Worm (Caenorhabditis elegans) whole organism, L2 larva: ENCODE measurements around the gene lron-15.

Experiments
- C34F6.9 ChIP-seq: fragments of 150-350 bp; optimal IDR thresholded peaks from 2 replicates; lab custom pipeline; 2014; ENCODE audit warnings: missing biosample characterization, missing genetic modification characterization
- F13H6.1 ChIP-seq: sonication (generic microtip); optimal IDR thresholded peaks from 2 replicates; lab custom pipeline; 2016; ENCODE audit warnings: missing genetic modification characterization, missing compliant biosample characterization
- R02D3.7 ChIP-seq: fragments of 150-350 bp; optimal IDR thresholded peaks from 2 replicates; lab custom pipeline; 2014; ENCODE audit warnings: missing biosample characterization, missing genetic modification characterization
- ZK546.5 ChIP-seq: sonication (generic microtip); optimal IDR thresholded peaks from 2 replicates; lab custom pipeline; 2017; ENCODE audit warnings: missing biosample characterization, missing genetic modification characterization
- alr-1 ChIP-seq: fragments of 150-350 bp; optimal IDR thresholded peaks from 2 replicates; lab custom pipeline; 2014; ENCODE audit warnings: missing biosample characterization, missing genetic modification characterization
- aly-2 ChIP-seq: fragments of 150-350 bp; optimal IDR thresholded peaks from 2 replicates; lab custom pipeline; 2014; ENCODE audit warnings: missing biosample characterization, missing genetic modification characterization
- ama-1 ChIP-seq: fragments of 150-350 bp; optimal IDR thresholded peaks from 2 replicates; lab custom pipeline; 2018; ENCODE audit warnings: inconsistent platforms
- blmp-1 ChIP-seq: sonication (generic microtip); optimal IDR thresholded peaks from 2 replicates; lab custom pipeline; 2017; ENCODE audit warnings: missing genetic modification characterization, mild to moderate bottlenecking, missing compliant biosample characterization, antibody characterized with exemption, moderate library complexity; ENCODE audit not compliant: insufficient read depth
- ceh-16 ChIP-seq: fragments of 150-350 bp; optimal IDR thresholded peaks from 2 replicates; lab custom pipeline; 2014; ENCODE audit warnings: missing biosample characterization, missing genetic modification characterization
- crh-2 ChIP-seq: sonication (generic microtip); optimal IDR thresholded peaks from 2 replicates; lab custom pipeline; 2017; ENCODE audit warnings: missing biosample characterization, missing genetic modification characterization
- egl-27 ChIP-seq: sonication (generic microtip); optimal IDR thresholded peaks from 3 replicates; lab custom pipeline; 2017; ENCODE audit warnings: missing biosample characterization, missing genetic modification reagents, missing genetic modification characterization
- elt-1 ChIP-seq: fragments of 150-350 bp; optimal IDR thresholded peaks from 2 replicates; lab custom pipeline; 2014; ENCODE audit warnings: missing biosample characterization, missing genetic modification characterization
- elt-3 ChIP-seq: sonication (generic microtip); optimal IDR thresholded peaks from 2 replicates; lab custom pipeline; 2017; ENCODE audit warnings: missing biosample characterization, missing genetic modification characterization
- fos-1 ChIP-seq: fragments of 150-350 bp; optimal IDR thresholded peaks from 2 replicates; lab custom pipeline; 2014; ENCODE audit warnings: missing biosample characterization, missing genetic modification characterization
- lin-39 ChIP-seq: fragments of 150-350 bp; optimal IDR thresholded peaks from 2 replicates; lab custom pipeline; 2014; ENCODE audit warnings: missing biosample characterization, missing genetic modification reagents, missing genetic modification characterization
- lsy-2 ChIP-seq, 2 experiments: fragments of 150-350 bp in 1 of 2; sonication (generic microtip) in 1 of 2; optimal IDR thresholded peaks; 2 replicates each; lab custom pipeline; 2014 to 2017; ENCODE audit warnings: missing biosample characterization in 2 of 2, missing genetic modification characterization in 2 of 2
- mbf-1 ChIP-seq: sonication (generic microtip); optimal IDR thresholded peaks from 2 replicates; lab custom pipeline; 2017; ENCODE audit warnings: missing biosample characterization, missing genetic modification characterization
- mdl-1 ChIP-seq, 2 experiments: fragments of 150-350 bp in 1 of 2; sonication (generic microtip) in 1 of 2; optimal IDR thresholded peaks; 2 replicates each; lab custom pipeline; 2017; ENCODE audit warnings: missing biosample characterization in 2 of 2, missing genetic modification characterization in 2 of 2
- nhr-11 ChIP-seq: fragments of 150-350 bp; optimal IDR thresholded peaks from 2 replicates; lab custom pipeline; 2014; ENCODE audit warnings: missing biosample characterization, missing genetic modification characterization
- nhr-12 ChIP-seq: fragments of 150-350 bp; optimal IDR thresholded peaks from 2 replicates; lab custom pipeline; 2014; ENCODE audit warnings: missing biosample characterization, missing genetic modification characterization
- nhr-129 ChIP-seq: fragments of 150-350 bp; optimal IDR thresholded peaks from 2 replicates; lab custom pipeline; 2014; ENCODE audit warnings: missing biosample characterization, missing genetic modification characterization
- nhr-23 ChIP-seq: fragments of 150-350 bp; optimal IDR thresholded peaks from 2 replicates; lab custom pipeline; 2014; ENCODE audit warnings: missing biosample characterization, missing genetic modification reagents, missing genetic modification characterization
- nhr-237 ChIP-seq: fragments of 150-350 bp; optimal IDR thresholded peaks from 2 replicates; lab custom pipeline; 2014; ENCODE audit warnings: missing biosample characterization, missing genetic modification characterization
- nhr-25 ChIP-seq: fragments of 150-350 bp; sonication (generic microtip); optimal IDR thresholded peaks from 3 replicates; lab custom pipeline; 2014; ENCODE audit warnings: missing biosample characterization, missing genetic modification characterization
- nhr-77 ChIP-seq: fragments of 150-350 bp; optimal IDR thresholded peaks from 2 replicates; lab custom pipeline; 2014; ENCODE audit warnings: missing biosample characterization, missing genetic modification characterization
- peb-1 ChIP-seq: fragments of 150-350 bp; optimal IDR thresholded peaks from 2 replicates; lab custom pipeline; 2014; ENCODE audit warnings: missing biosample characterization, missing genetic modification characterization
- skn-1 ChIP-seq: sonication (generic microtip); optimal IDR thresholded peaks from 2 replicates; lab custom pipeline; 2017; ENCODE audit warnings: missing biosample characterization, missing genetic modification characterization
- sma-3 ChIP-seq: sonication (generic microtip); optimal IDR thresholded peaks from 2 replicates; lab custom pipeline; 2016; ENCODE audit warnings: missing genetic modification reagents, missing genetic modification characterization, missing compliant biosample characterization
- sma-9 ChIP-seq, 2 experiments: fragments of 150-350 bp in 1 of 2; sonication (generic microtip) in 1 of 2; optimal IDR thresholded peaks; 2 replicates each; lab custom pipeline; 2014 to 2016; ENCODE audit warnings: missing genetic modification characterization in 2 of 2, mild to moderate bottlenecking in 1 of 2, missing biosample characterization in 1 of 2, missing compliant biosample characterization in 1 of 2, missing genetic modification reagents in 1 of 2, moderate library complexity in 1 of 2
- snpc-4 ChIP-seq: fragments of 150-350 bp; optimal IDR thresholded peaks from 2 replicates; lab custom pipeline; 2014; ENCODE audit warnings: missing biosample characterization, missing genetic modification characterization
- unc-62 ChIP-seq: fragments of 150-350 bp; optimal IDR thresholded peaks from 2 replicates; lab custom pipeline; 2014; ENCODE audit warnings: missing biosample characterization, missing genetic modification reagents, missing genetic modification characterization
- zag-1 ChIP-seq: fragments of 150-350 bp; optimal IDR thresholded peaks from 2 replicates; lab custom pipeline; 2014; ENCODE audit warnings: missing biosample characterization, missing genetic modification characterization
- ztf-1 ChIP-seq: fragments of 200-800 bp; sonication (Bioruptor generic); conservative IDR thresholded peaks from 2 replicates; pipeline ENCODE4 v1.3.6; 2022; ENCODE audit warnings: missing genetic modification characterization, missing compliant biosample characterization
- ztf-11 ChIP-seq: sonication (generic microtip); optimal IDR thresholded peaks from 2 replicates; lab custom pipeline; 2017; ENCODE audit warnings: missing biosample characterization, missing genetic modification characterization
- ztf-4 ChIP-seq: fragments of 150-350 bp; optimal IDR thresholded peaks from 2 replicates; lab custom pipeline; 2014; ENCODE audit warnings: missing biosample characterization, missing genetic modification characterization

Gene lron-15

ce11 chrII:6588605-6589292 lies 44.1 kb upstream of the lron-15 start, which contains the start of gene icd-1 (continued):
- peak; percentile 83 for TF ChIP-seq ceh-16 (tag; lab: Kevin White, UChicago)
- peak; percentile 68 for TF ChIP-seq lin-39 (tag; lab: Kevin White, UChicago)
- TF ChIP-seq skn-1 (tag; lab: Kevin White, UChicago) = peak; percentile 67

- TF ChIP-seq ztf-1 (no peak), nhr-129 (tag; lab: Kevin White, UChicago) (no peak), ama-1 (lab: Kevin White, UChicago) (peak; percentile 40), mdl-1 (tag; optimal IDR thresholded peaks at IDR 0.05; lab: Kevin White, UChicago) (no peak), sma-9 (GFP tag; optimal IDR thresholded peaks at IDR 0.05; lab: Kevin White, UChicago) (peak; percentile 27), sma-9 (tag; optimal IDR thresholded peaks at IDR 0.05; lab: Kevin White, UChicago) (no peak), ZK546.5 (tag; lab: Kevin White, UChicago) (no peak), lsy-2 (tag; optimal IDR thresholded peaks at IDR 0.05; lab: Kevin White, UChicago) (peak; percentile 25 to 50), crh-2 (tag; lab: Kevin White, UChicago) (peak; percentile 51), C34F6.9 (tag; lab: Kevin White, UChicago) (no peak), nhr-237 (tag; lab: Kevin White, UChicago) (no peak), ztf-4 (tag; lab: Kevin White, UChicago) (peak; percentile 69), elt-1 (no peak), skn-1 (tag; lab: Kevin White, UChicago) (no peak), elt-3 (tag; lab: Kevin White, UChicago) (no peak), ztf-11 (tag; lab: Kevin White, UChicago) (no peak), aly-2 (tag; lab: Kevin White, UChicago) (no peak), sma-3 (peak; percentile 33), nhr-77 (tag; lab: Kevin White, UChicago) (no peak), egl-27 (tag; lab: Kevin White, UChicago) (no peak), blmp-1 (tag; lab: Kevin White, UChicago) (no peak), ceh-16 (tag; lab: Kevin White, UChicago) (no peak), R02D3.7 (tag; lab: Kevin White, UChicago) (no peak)
Measured at ce11 chrII:6587264-6587870, 42.7 kb upstream of the lron-15 start, which contains the start of gene C56C10.7. TSS of gene C56C10.7 (minus strand) at chrII:6587575.

DNA sequence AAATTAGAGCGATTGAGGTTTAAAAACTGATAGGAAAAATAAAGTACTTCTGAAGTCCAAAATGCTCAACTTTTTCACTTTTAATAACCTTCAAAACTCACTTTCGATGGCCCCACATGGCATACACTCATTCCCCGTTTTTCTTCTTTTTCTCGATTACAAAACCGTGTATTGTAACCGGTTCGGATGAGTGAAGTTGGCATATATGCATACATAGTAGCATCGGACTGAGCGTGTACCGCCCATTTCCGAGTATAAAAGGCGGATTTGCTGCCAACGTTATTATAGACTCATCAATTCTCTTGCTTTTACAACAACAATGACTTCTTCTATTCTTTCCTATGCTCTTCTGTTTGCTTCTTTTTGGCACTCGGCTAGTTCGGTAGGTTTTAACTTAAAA lies 38.1 kb upstream of the lron-15 start, which contains the start of gene C56C10.4:
Gene C56C10.4, plus strand, starts transcription at position 301 of the 400 bp plus-strand sequence.
- TF ChIP-seq F13H6.1 (tag; lab: Kevin White, UChicago) = no peak
- TF ChIP-seq, all 48 proteins: peak for 0

ce11 chrII:6581236-6581635 lies 36.5 kb upstream of the lron-15 start, which contains the start of gene C56C10.6:
TSS of gene C56C10.6 (minus strand) at chrII:6581336.
- TF ChIP-seq nhr-12 (no peak), peb-1 (tag; lab: Kevin White, UChicago) (no peak), nhr-25 (no peak), ama-1 (lab: Kevin White, UChicago) (no peak), lsy-2 (tag; optimal IDR thresholded peaks at IDR 0.05; lab: Kevin White, UChicago) (no peak), nhr-237 (tag; lab: Kevin White, UChicago) (no peak)

DNA sequence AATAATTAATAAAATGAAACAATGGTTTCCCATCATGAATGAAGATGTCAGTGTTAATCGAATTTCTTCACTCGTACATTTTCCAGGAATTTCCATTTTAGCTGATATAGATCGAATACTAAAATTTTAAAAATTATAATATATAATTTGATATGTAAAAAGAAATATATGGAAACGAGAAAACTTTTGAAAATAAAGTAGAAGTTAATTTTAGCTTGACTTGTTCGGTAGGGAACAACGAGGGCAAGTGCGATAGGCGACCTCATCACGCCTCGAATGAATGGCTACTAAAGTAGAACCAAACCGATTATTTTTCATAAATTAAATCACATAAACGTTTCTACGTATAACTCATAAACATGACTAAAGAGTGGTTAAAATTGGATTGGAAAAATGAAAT lies 33.7 kb upstream of the lron-15 start, which contains the start of gene sra-31:
Gene sra-31, minus strand, starts transcription at position 101 of the 400 bp plus-strand sequence.
- no peak for TF ChIP-seq alr-1
- TF ChIP-seq mbf-1 (tag; lab: Kevin White, UChicago) = no peak
- no peak for TF ChIP-seq fos-1 (tag; lab: Kevin White, UChicago)
- TF ChIP-seq elt-3 (tag; lab: Kevin White, UChicago) = no peak
- no peak for TF ChIP-seq nhr-237 (tag; lab: Kevin White, UChicago)
- TF ChIP-seq zag-1 (tag; lab: Kevin White, UChicago) = no peak
- no peak for TF ChIP-seq ama-1 (lab: Kevin White, UChicago)
- TF ChIP-seq nhr-23 (tag; lab: Kevin White, UChicago) = no peak
- no peak for TF ChIP-seq nhr-11 (tag; lab: Kevin White, UChicago)
- no peak for TF ChIP-seq snpc-4 (tag; lab: Kevin White, UChicago)
- TF ChIP-seq R02D3.7 (tag; lab: Kevin White, UChicago) = no peak
- TF ChIP-seq unc-62 (GFP tag; lab: Kevin White, UChicago) = no peak
